Worm (Caenorhabditis elegans) whole organism, midembryonic: ENCODE measurements around the gene clec-176.

Experiments
- T22C8.4 ChIP-seq: fragments of 200-800 bp; sonication (Bioruptor generic); IDR thresholded peaks from 2 replicates; pipeline ENCODE4 v1.3.6; 2022; ENCODE audit warnings: missing genetic modification characterization, missing compliant biosample characterization
- cog-1 ChIP-seq: sonication (generic microtip); optimal IDR thresholded peaks from 2 replicates; lab custom pipeline; 2016; ENCODE audit warnings: missing genetic modification characterization, missing compliant biosample characterization
- flt-1 ChIP-seq: fragments of 200-800 bp; sonication (Bioruptor generic); IDR thresholded peaks from 2 replicates; pipeline ENCODE4 v1.3.6; 2022; ENCODE audit warnings: missing genetic modification characterization, missing compliant biosample characterization
- klf-2 ChIP-seq: fragments of 200-800 bp; sonication (Bioruptor generic); conservative IDR thresholded peaks from 2 replicates; pipeline ENCODE4 v1.3.6; 2022; ENCODE audit warnings: missing genetic modification reagents, missing genetic modification characterization, missing compliant biosample characterization
- med-1 ChIP-seq: sonication (generic microtip); optimal IDR thresholded peaks from 2 replicates; lab custom pipeline; 2017; ENCODE audit warnings: missing genetic modification characterization, mild to moderate bottlenecking, missing compliant biosample characterization, antibody characterized with exemption, missing genetic modification reagents; ENCODE audit not compliant: insufficient read depth
- ref-1 ChIP-seq: fragments of 200-800 bp; sonication (Bioruptor generic); conservative IDR thresholded peaks from 2 replicates; pipeline ENCODE4 v1.3.6; 2022; ENCODE audit warnings: missing genetic modification reagents, missing genetic modification characterization, missing compliant biosample characterization
- tab-1 ChIP-seq: fragments of 200-800 bp; sonication (Bioruptor generic); IDR thresholded peaks from 2 replicates; pipeline ENCODE4 v1.3.6; 2022; ENCODE audit warnings: missing genetic modification characterization, missing compliant biosample characterization
- ztf-23 ChIP-seq: fragments of 200-800 bp; sonication (Bioruptor generic); IDR thresholded peaks from 2 replicates; pipeline ENCODE4 v1.3.6; 2022; ENCODE audit warnings: missing genetic modification reagents, missing genetic modification characterization, missing compliant biosample characterization
- ztf-29 ChIP-seq: fragments of 200-800 bp; sonication (Bioruptor generic); IDR thresholded peaks from 2 replicates; pipeline ENCODE4 v1.3.6; 2022; ENCODE audit warnings: missing genetic modification reagents, missing genetic modification characterization, missing compliant biosample characterization

ce11 chrIV:4995842-4996241 lies 12.0 kb downstream of the clec-176 start, which contains the start of gene ssq-2:
- TF ChIP-seq cog-1 (no peak), ztf-29 (GFP tag; lab: Robert Waterston, UW) (no peak), tab-1 (GFP tag; lab: Robert Waterston, UW) (no peak), klf-2 (no peak), T22C8.4 (GFP tag; lab: Robert Waterston, UW) (no peak), ref-1 (GFP tag; lab: Robert Waterston, UW) (no peak), flt-1 (GFP tag; lab: Robert Waterston, UW) (no peak), med-1 (GFP tag; lab: Kevin White, UChicago) (no peak), ztf-23 (no peak)
